Worm (Caenorhabditis elegans): Measurements from ENCODE around the gene sir-2.3.

Gene sir-2.3

ce11 chrX:13328034-13328433 lies 3.5 kb upstream of the sir-2.3 start, which contains the start of gene sir-2.2:
TSS of gene sir-2.2 (plus strand) at chrX:13328067.
- TF ChIP-seq daf-16 (GFP tag; optimal IDR thresholded peaks at IDR 0.05) = no peak
- TF ChIP-seq daf-16 (tag; optimal IDR thresholded peaks at IDR 0.05) = peak; percentile 54
- TF ChIP-seq mdl-1 (tag; optimal IDR thresholded peaks at IDR 0.05) = peak in 1 of 2 experiments; percentile 19
- peak in 1 of 2 experiments; percentile 41 for TF ChIP-seq lsy-2 (tag; optimal IDR thresholded peaks at IDR 0.05)
- TF ChIP-seq nhr-6 (tag; optimal IDR thresholded peaks at IDR 0.05) = no peak
- peak; percentile 42 for TF ChIP-seq nhr-77 (tag; optimal IDR thresholded peaks at IDR 0.05)
- peak; percentile 79 for TF ChIP-seq hlh-30 (tag; optimal IDR thresholded peaks at IDR 0.05; ENCODE audit: insufficient read depth)
- TF ChIP-seq dve-1 (tag; optimal IDR thresholded peaks at IDR 0.05; ENCODE audit: insufficient read depth) = peak; percentile 61
- TF ChIP-seq daf-8 (GFP tag; IDR thresholded peaks at IDR 0.05) = no peak
- no peak for TF ChIP-seq R02D3.7 (tag; optimal IDR thresholded peaks at IDR 0.05)
- TF ChIP-seq zip-11 (GFP tag; IDR thresholded peaks at IDR 0.05) = no peak
- TF ChIP-seq zfp-3 (GFP tag; conservative IDR thresholded peaks at IDR 0.05) = peak; percentile 78; the same call in 1 of the 2 replicates
- 0 out of 2 replicates have a peak, but pooled peaks have one; percentile 40 for TF ChIP-seq nhr-41 (GFP tag; IDR thresholded peaks at IDR 0.05)
- TF ChIP-seq dmd-6 (GFP tag; IDR thresholded peaks at IDR 0.05) = peak; percentile 89
- no peak for TF ChIP-seq Y105C5A.15 (GFP tag; IDR thresholded peaks at IDR 0.05)
- TF ChIP-seq hlh-11 (tag; optimal IDR thresholded peaks at IDR 0.05) = peak; percentile 65
- TF ChIP-seq nhr-28 (tag; optimal IDR thresholded peaks at IDR 0.05) = peak; percentile 62
- no peak for TF ChIP-seq F49E8.2 (tag; optimal IDR thresholded peaks at IDR 0.05; ENCODE audit: borderline replicate concordance)
- 0 out of 2 replicates have a peak, but pooled peaks have one; percentile 15 for TF ChIP-seq ceh-20 (GFP tag; IDR thresholded peaks at IDR 0.05)
- peak; percentile 39 for TF ChIP-seq nhr-48 (tag; optimal IDR thresholded peaks at IDR 0.05)
- TF ChIP-seq tra-1 (GFP tag; IDR thresholded peaks at IDR 0.05) = peak; percentile 57; the same call in 1 of the 2 replicates
- TF ChIP-seq pqm-1 (tag; optimal IDR thresholded peaks at IDR 0.05) = peak; percentile 26
- TF ChIP-seq snpc-1.2 (GFP tag; IDR thresholded peaks at IDR 0.05) = no peak
- TF ChIP-seq unc-39 (tag; optimal IDR thresholded peaks at IDR 0.05) = no peak
- TF ChIP-seq T26A8.4 (GFP tag; IDR thresholded peaks at IDR 0.05) = peak; percentile 14; the same call in 1 of the 2 replicates
- 0 out of 2 replicates have a peak, but pooled peaks have one; percentile 41 for TF ChIP-seq php-3 (GFP tag; IDR thresholded peaks at IDR 0.05)

DNA sequence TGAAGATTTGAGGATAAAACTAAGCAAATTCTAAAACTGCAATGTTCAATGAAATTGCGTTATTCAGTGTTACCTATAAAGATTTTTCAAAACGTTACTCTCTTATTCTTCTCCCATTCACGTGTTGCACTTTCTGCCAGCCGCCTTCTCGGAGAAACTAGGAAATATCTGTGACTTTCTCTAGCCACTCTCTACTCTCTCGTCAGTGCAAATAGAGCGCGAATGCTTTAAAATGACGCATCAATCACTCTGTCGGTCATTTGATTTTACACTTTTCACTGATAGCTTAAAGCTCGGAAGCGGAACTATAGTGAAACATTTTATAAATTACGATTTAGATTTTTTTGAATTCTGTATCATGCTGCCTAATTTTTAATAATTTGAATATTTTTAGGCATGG lies 2.6 kb upstream of the sir-2.3 start:
- peak; percentile 43 to 89 for TF ChIP-seq mdl-1 (tag; optimal IDR thresholded peaks at IDR 0.05)
- no peak for TF ChIP-seq gei-8 (GFP tag; optimal IDR thresholded peaks at IDR 0.05)
- no peak for TF ChIP-seq lin-29 (GFP tag; IDR thresholded peaks at IDR 0.05)
- peak; percentile 46 for TF ChIP-seq nhr-10 (tag; optimal IDR thresholded peaks at IDR 0.05)
- no peak for TF ChIP-seq spr-3 (GFP tag; optimal IDR thresholded peaks at IDR 0.05)
- peak; percentile 80 for TF ChIP-seq dve-1 (tag; optimal IDR thresholded peaks at IDR 0.05; ENCODE audit: insufficient read depth)
- no peak for TF ChIP-seq snpc-1.2 (GFP tag; IDR thresholded peaks at IDR 0.05)
- peak; percentile 34 for TF ChIP-seq ztf-7 (tag; optimal IDR thresholded peaks at IDR 0.05)
- TF ChIP-seq aha-1 (tag) = peak; percentile 49
- peak; percentile 35 for TF ChIP-seq rbr-2 (tag; optimal IDR thresholded peaks at IDR 0.05)
- TF ChIP-seq ceh-82 (tag; optimal IDR thresholded peaks at IDR 0.05) = no peak
- no peak for TF ChIP-seq pha-4 (GFP tag; IDR thresholded peaks at IDR 0.05)
- TF ChIP-seq pha-4 (tag; optimal IDR thresholded peaks at IDR 0.05) = no peak
- TF ChIP-seq hmg-1.1 (GFP tag; IDR thresholded peaks at IDR 0.05) = peak; percentile 39; the same call in 1 of the 2 replicates
- TF ChIP-seq dmd-6 (GFP tag; IDR thresholded peaks at IDR 0.05) = peak; percentile 86
- TF ChIP-seq mes-2 (tag; optimal IDR thresholded peaks at IDR 0.05; ENCODE audit: poor library complexity, severe bottlenecking) = peak; percentile 69
- peak; percentile 11 for TF ChIP-seq pqm-1 (tag; optimal IDR thresholded peaks at IDR 0.05)
- TF ChIP-seq F44E2.7 (GFP tag; IDR thresholded peaks at IDR 0.05) = no peak
- 0 out of 2 replicates have a peak, but pooled peaks have one; percentile 19 for TF ChIP-seq ctbp-1 (GFP tag; IDR thresholded peaks at IDR 0.05)
- TF ChIP-seq hlh-30 (tag; optimal IDR thresholded peaks at IDR 0.05; ENCODE audit: insufficient read depth) = peak; percentile 96
- no peak for TF ChIP-seq nhr-237 (tag; optimal IDR thresholded peaks at IDR 0.05)
- no peak for TF ChIP-seq set-16 (GFP tag; IDR thresholded peaks at IDR 0.05)
- no peak for TF ChIP-seq nhr-111 (GFP tag; optimal IDR thresholded peaks at IDR 0.05)
- peak; percentile 58 for TF ChIP-seq lin-13 (GFP tag; optimal IDR thresholded peaks at IDR 0.05)
- peak in 1 of 2 experiments; percentile 99 for TF ChIP-seq unc-62 (GFP tag; optimal IDR thresholded peaks at IDR 0.05 in 1 of 2)
- TF ChIP-seq unc-62 (tag; optimal IDR thresholded peaks at IDR 0.05) = no peak
- peak; percentile 81 for TF ChIP-seq lin-38 (GFP tag; IDR thresholded peaks at IDR 0.05)
- TF ChIP-seq unc-130 (GFP tag; optimal IDR thresholded peaks at IDR 0.05) = no peak
- TF ChIP-seq attf-4 (tag; optimal IDR thresholded peaks at IDR 0.05) = no peak
- peak; percentile 75 for TF ChIP-seq nhr-77 (tag; optimal IDR thresholded peaks at IDR 0.05)
- no peak for TF ChIP-seq daf-19 (GFP tag; conservative IDR thresholded peaks at IDR 0.05)

All from whole organism, L4 larva.